Fruit fly (Drosophila melanogaster) whole organism, embryonic: ENCODE results near the gene CG18788.

ENCODE experiments used
- Aef1 ChIP-seq: fragments of 200-800 bp; sonication (Bioruptor generic); IDR thresholded peaks from 3 replicates; pipeline ENCODE4 v1.3.6; 2022; ENCODE audit warnings: missing biosample characterization, missing genetic modification characterization
- Atf3 ChIP-seq: fragments of 200-800 bp; sonication (Bioruptor generic); optimal IDR thresholded peaks from 3 replicates; lab custom pipeline; 2016; ENCODE audit warnings: missing biosample characterization, missing genetic modification characterization
- Blimp-1 ChIP-seq: fragments of 200-800 bp; sonication (Bioruptor generic); optimal IDR thresholded peaks from 3 replicates; lab custom pipeline; 2018; ENCODE audit warnings: missing biosample characterization, missing genetic modification characterization, mild to moderate bottlenecking, moderate library complexity, missing genetic modification reagents
- CG1024 ChIP-seq: fragments of 200-800 bp; sonication (Bioruptor generic); IDR thresholded peaks from 2 replicates; pipeline ENCODE4 v1.3.6; 2022; ENCODE audit warnings: missing biosample characterization, missing genetic modification characterization
- CG10431 ChIP-seq: fragments of 200-800 bp; sonication (Bioruptor generic); optimal IDR thresholded peaks from 3 replicates; lab custom pipeline; 2018; ENCODE audit warnings: missing biosample characterization, mild to moderate bottlenecking, missing genetic modification characterization
- CG10959 ChIP-seq: fragments of 200-800 bp; sonication (Bioruptor generic); IDR thresholded peaks from 2 replicates; pipeline ENCODE4 v1.3.6; 2022; ENCODE audit warnings: missing biosample characterization, missing genetic modification characterization
- CG13424 ChIP-seq: fragments of 200-800 bp; sonication (Bioruptor generic); optimal IDR thresholded peaks from 2 replicates; lab custom pipeline; 2019; ENCODE audit warnings: missing biosample characterization, mild to moderate bottlenecking, missing genetic modification characterization, moderate library complexity
- CG13894 ChIP-seq: fragments of 200-800 bp; sonication (Bioruptor generic); optimal IDR thresholded peaks from 3 replicates; lab custom pipeline; 2018; ENCODE audit warnings: missing biosample characterization, mild to moderate bottlenecking, missing genetic modification characterization, moderate library complexity
- CG14050 ChIP-seq: fragments of 200-800 bp; sonication (Bioruptor generic); IDR thresholded peaks from 3 replicates; pipeline ENCODE4 v1.3.6; 2022; ENCODE audit warnings: missing biosample characterization, missing genetic modification characterization
- CG14441 ChIP-seq: fragments of 200-800 bp; sonication (Bioruptor generic); IDR thresholded peaks from 2 replicates; pipeline ENCODE4 v1.3.6; 2022; ENCODE audit warnings: missing biosample characterization, missing genetic modification characterization
- CG1647 ChIP-seq: fragments of 200-800 bp; sonication (Bioruptor generic); optimal IDR thresholded peaks from 3 replicates; lab custom pipeline; 2016; ENCODE audit warnings: missing biosample characterization, missing genetic modification characterization
- CG16813 ChIP-seq: fragments of 200-800 bp; sonication (Bioruptor generic); IDR thresholded peaks from 3 replicates; pipeline ENCODE4 v1.3.6; 2022; ENCODE audit warnings: missing biosample characterization, missing genetic modification characterization; ENCODE audit not compliant: partially characterized antibody
- CG17186 ChIP-seq: fragments of 200-800 bp; sonication (Bioruptor generic); optimal IDR thresholded peaks from 3 replicates; lab custom pipeline; 2017; ENCODE audit warnings: missing biosample characterization, missing genetic modification reagents, missing genetic modification characterization
- CG17361 ChIP-seq: fragments of 200-800 bp; sonication (Bioruptor generic); IDR thresholded peaks from 3 replicates; pipeline ENCODE4 v1.3.6; 2022; ENCODE audit warnings: missing biosample characterization, missing genetic modification characterization
- CG30020 ChIP-seq: fragments of 200-800 bp; optimal IDR thresholded peaks from 2 replicates; lab custom pipeline; 2019; ENCODE audit warnings: missing biosample characterization, mild to moderate bottlenecking, missing genetic modification characterization, moderate library complexity
- CG3065 ChIP-seq: fragments of 200-800 bp; sonication (Bioruptor generic); optimal IDR thresholded peaks from 2 replicates; lab custom pipeline; 2016; ENCODE audit warnings: missing biosample characterization, missing genetic modification characterization
- CG32532 ChIP-seq: fragments of 200-800 bp; sonication (Bioruptor generic); IDR thresholded peaks from 2 replicates; pipeline ENCODE4 v1.3.6; 2022; ENCODE audit warnings: missing biosample characterization, missing genetic modification characterization
- CG32772 ChIP-seq: fragments of 200-800 bp; sonication (Bioruptor generic); IDR thresholded peaks from 2 replicates; pipeline ENCODE4 v1.3.6; 2022; ENCODE audit warnings: missing biosample characterization, missing genetic modification characterization
- CG4282 ChIP-seq: fragments of 200-800 bp; sonication (Bioruptor generic); optimal IDR thresholded peaks from 2 replicates; lab custom pipeline; 2016; ENCODE audit warnings: missing biosample characterization, missing genetic modification characterization
- CG4707 ChIP-seq: fragments of 200-800 bp; sonication (Bioruptor generic); optimal IDR thresholded peaks from 2 replicates; lab custom pipeline; 2018; ENCODE audit warnings: missing biosample characterization, mild to moderate bottlenecking, missing genetic modification characterization, moderate library complexity
- CG4730 ChIP-seq: fragments of 200-800 bp; sonication (Bioruptor generic); IDR thresholded peaks from 2 replicates; pipeline ENCODE4 v1.3.6; 2022; ENCODE audit warnings: missing biosample characterization, missing genetic modification characterization
- CG7745 ChIP-seq: fragments of 200-800 bp; sonication (Bioruptor generic); optimal IDR thresholded peaks from 2 replicates; lab custom pipeline; 2018; ENCODE audit warnings: missing biosample characterization, mild to moderate bottlenecking, missing genetic modification characterization, moderate library complexity
- CG7839 ChIP-seq: fragments of 200-800 bp; sonication (Bioruptor generic); optimal IDR thresholded peaks from 3 replicates; lab custom pipeline; 2018; ENCODE audit warnings: missing biosample characterization, mild to moderate bottlenecking, missing genetic modification characterization, moderate library complexity
- CG7987 ChIP-seq: fragments of 200-800 bp; sonication (Bioruptor generic); optimal IDR thresholded peaks from 2 replicates; lab custom pipeline; 2018; ENCODE audit warnings: missing biosample characterization, mild to moderate bottlenecking, missing genetic modification characterization, moderate library complexity
- CG8089 ChIP-seq: fragments of 200-800 bp; sonication (Bioruptor generic); optimal IDR thresholded peaks from 3 replicates; lab custom pipeline; 2016; ENCODE audit warnings: missing biosample characterization, missing genetic modification characterization
- CG9797 ChIP-seq: fragments of 200-800 bp; sonication (Bioruptor generic); optimal IDR thresholded peaks from 3 replicates; lab custom pipeline; 2018; ENCODE audit warnings: missing biosample characterization, mild to moderate bottlenecking, missing genetic modification characterization
- D19A ChIP-seq: fragments of 200-800 bp; optimal IDR thresholded peaks from 3 replicates; lab custom pipeline; 2019; ENCODE audit warnings: missing biosample characterization, mild to moderate bottlenecking, missing genetic modification characterization, moderate library complexity
- Deaf1 ChIP-seq: fragments of 200-800 bp; optimal IDR thresholded peaks from 3 replicates; lab custom pipeline; 2019; ENCODE audit warnings: missing biosample characterization, mild to moderate bottlenecking, missing genetic modification characterization, moderate library complexity
- E2f2 ChIP-seq: fragments of 200-800 bp; sonication (Bioruptor generic); IDR thresholded peaks from 2 replicates; pipeline ENCODE4 v1.3.6; 2022; ENCODE audit warnings: missing biosample characterization, missing genetic modification characterization
- Hr3 ChIP-seq: fragments of 200-800 bp; sonication (Bioruptor generic); optimal IDR thresholded peaks from 3 replicates; lab custom pipeline; 2016; ENCODE audit warnings: missing biosample characterization, missing genetic modification characterization
- Hr39 ChIP-seq: fragments of >200 bp; optimal IDR thresholded peaks from 2 replicates; lab custom pipeline; 2017
- MBD-R2 ChIP-seq: fragments of 200-800 bp; sonication (Bioruptor generic); IDR thresholded peaks from 2 replicates; pipeline ENCODE4 v1.3.6; 2022; ENCODE audit warnings: missing biosample characterization, missing genetic modification characterization
- MTF-1 ChIP-seq: fragments of 200-800 bp; sonication (Bioruptor generic); optimal IDR thresholded peaks from 2 replicates; lab custom pipeline; 2018; ENCODE audit warnings: missing biosample characterization, mild to moderate bottlenecking, missing genetic modification characterization, borderline replicate concordance
- Pdp1 ChIP-seq, 2 experiments: fragments of 200-800 bp; sonication (Bioruptor generic); optimal IDR thresholded peaks; 3 replicates each; lab custom pipeline; 2016; ENCODE audit warnings: missing biosample characterization in 2 of 2, missing genetic modification characterization in 2 of 2, mild to moderate bottlenecking in 1 of 2, moderate library complexity in 1 of 2
- Tbp ChIP-seq: fragments of >200 bp; optimal IDR thresholded peaks from 2 replicates; lab custom pipeline; 2018; ENCODE audit warnings: missing biosample characterization, missing genetic modification characterization
- abd-A ChIP-seq: fragments of 200-800 bp; sonication (Bioruptor generic); optimal IDR thresholded peaks from 3 replicates; lab custom pipeline; 2019; ENCODE audit warnings: missing biosample characterization, mild to moderate bottlenecking, missing genetic modification characterization, moderate library complexity
- ac ChIP-seq: fragments of 200-800 bp; sonication (Bioruptor generic); optimal IDR thresholded peaks from 3 replicates; lab custom pipeline; 2017; ENCODE audit warnings: missing biosample characterization, mild to moderate bottlenecking, missing genetic modification characterization
- bcd ChIP-seq: fragments of 200-800 bp; sonication (Bioruptor generic); optimal IDR thresholded peaks from 2 replicates; lab custom pipeline; 2017; ENCODE audit warnings: missing biosample characterization, mild to moderate bottlenecking, missing genetic modification characterization
- crp ChIP-seq, 2 experiments: fragments of 200-800 bp; sonication (Bioruptor generic); optimal IDR thresholded peaks; 2 replicates in 1 of 2; 3 replicates in 1 of 2; lab custom pipeline; 2017; ENCODE audit warnings: missing biosample characterization in 2 of 2, missing genetic modification characterization in 2 of 2, mild to moderate bottlenecking in 1 of 2, moderate library complexity in 1 of 2
- en ChIP-seq: fragments of 200-800 bp; sonication (Bioruptor generic); optimal IDR thresholded peaks from 2 replicates; lab custom pipeline; 2016; ENCODE audit warnings: missing biosample characterization, missing genetic modification characterization
- gfzf ChIP-seq: fragments of 200-800 bp; sonication (Bioruptor generic); optimal IDR thresholded peaks from 2 replicates; lab custom pipeline; 2016; ENCODE audit warnings: missing biosample characterization, mild to moderate bottlenecking, missing genetic modification characterization, moderate library complexity
- gsb-n ChIP-seq: fragments of 200-800 bp; sonication (Bioruptor generic); optimal IDR thresholded peaks from 3 replicates; lab custom pipeline; 2018; ENCODE audit warnings: missing biosample characterization, mild to moderate bottlenecking, missing genetic modification characterization
- ken ChIP-seq: fragments of 200-800 bp; sonication (Bioruptor generic); IDR thresholded peaks from 3 replicates; pipeline ENCODE4 v1.3.6; 2022; ENCODE audit warnings: missing biosample characterization, missing genetic modification characterization
- mam ChIP-seq: fragments of 200-800 bp; sonication (Bioruptor generic); optimal IDR thresholded peaks from 3 replicates; lab custom pipeline; 2016; ENCODE audit warnings: missing biosample characterization, missing genetic modification characterization
- odd ChIP-seq: fragments of 200-800 bp; sonication (Bioruptor generic); optimal IDR thresholded peaks from 2 replicates; lab custom pipeline; 2017; ENCODE audit warnings: missing biosample characterization, mild to moderate bottlenecking, missing genetic modification characterization
- pb ChIP-seq: fragments of 200-800 bp; sonication (Bioruptor generic); optimal IDR thresholded peaks from 3 replicates; lab custom pipeline; 2016; ENCODE audit warnings: missing biosample characterization, missing genetic modification characterization
- sens ChIP-seq: fragments of 200-800 bp; sonication (Bioruptor generic); peaks from one replicate; lab custom pipeline; 2016; ENCODE audit warnings: missing biosample characterization, missing genetic modification characterization
- sug ChIP-seq: fragments of 200-800 bp; optimal IDR thresholded peaks from 2 replicates; lab custom pipeline; 2019; ENCODE audit warnings: missing biosample characterization, mild to moderate bottlenecking, missing genetic modification characterization, moderate library complexity
- tio ChIP-seq: fragments of 200-800 bp; sonication (Bioruptor generic); optimal IDR thresholded peaks from 2 replicates; lab custom pipeline; 2017; ENCODE audit warnings: missing biosample characterization, missing genetic modification characterization, inconsistent platforms
- vfl ChIP-seq: fragments of 200-800 bp; sonication (Bioruptor generic); optimal IDR thresholded peaks from 2 replicates; lab custom pipeline; 2016; ENCODE audit warnings: missing biosample characterization, missing genetic modification characterization
- yki ChIP-seq: fragments of >200 bp; optimal IDR thresholded peaks from 3 replicates; lab custom pipeline; 2018
- zen ChIP-seq: fragments of 200-800 bp; sonication (Bioruptor generic); optimal IDR thresholded peaks from 3 replicates; lab custom pipeline; 2018; ENCODE audit warnings: missing biosample characterization, mild to moderate bottlenecking, missing genetic modification characterization, moderate library complexity
- zfh1 ChIP-seq: fragments of 200-800 bp; sonication (Bioruptor generic); IDR thresholded peaks from 3 replicates; pipeline ENCODE4 v1.3.6; 2022; ENCODE audit warnings: missing biosample characterization, missing genetic modification characterization

Gene CG18788

dm6 chr2L:12002051-12002450 lies 31.9 kb upstream of the CG18788 start, which contains the start of gene Hacd1 (continued):
- TF ChIP-seq CG3065 (GFP tag; lab: Kevin White, UChicago) (no peak), CG14441 (GFP tag; lab: Robert Waterston, UW) (no peak), CG1647 (no peak), CG10959 (no peak), CG14050 (GFP tag; lab: Robert Waterston, UW) (no peak), tio (GFP tag; lab: Kevin White, UChicago) (no peak), yki (no peak), MTF-1 (GFP tag; lab: Kevin White, UChicago) (no peak), CG9797 (GFP tag; lab: Kevin White, UChicago) (peak; percentile 62), abd-A (tag; lab: Kevin White, UChicago) (no peak), gsb-n (tag; lab: Kevin White, UChicago) (no peak), odd (no peak), Aef1 (GFP tag; lab: Robert Waterston, UW) (no peak), crp (GFP tag; optimal IDR thresholded peaks at IDR 0.05; lab: Kevin White, UChicago) (peak in 1 of 2 experiments; percentile 42), Blimp-1 (GFP tag; lab: Kevin White, UChicago) (peak; percentile 45), CG17186 (GFP tag; lab: Kevin White, UChicago) (no peak), CG13424 (tag; lab: Kevin White, UChicago) (no peak), CG1024 (GFP tag; lab: Robert Waterston, UW) (no peak), ac (no peak), CG7839 (tag; lab: Kevin White, UChicago) (no peak), Deaf1 (tag; lab: Kevin White, UChicago) (peak; percentile 8), CG7745 (tag; lab: Kevin White, UChicago) (no peak), Hr39 (lab: Kevin White, UChicago) (no peak), CG32532 (GFP tag; lab: Robert Waterston, UW) (no peak), E2f2 (GFP tag; lab: Robert Waterston, UW) (no peak), CG7987 (GFP tag; lab: Kevin White, UChicago) (no peak), Atf3 (GFP tag; lab: Kevin White, UChicago) (no peak), Hr3 (GFP tag; lab: Kevin White, UChicago) (no peak), CG4707 (GFP tag; lab: Kevin White, UChicago) (no peak), CG32772 (GFP tag; lab: Robert Waterston, UW) (no peak), Tbp (GFP tag; lab: Kevin White, UChicago) (no peak), CG10431 (no peak), mam (GFP tag; lab: Kevin White, UChicago) (no peak), CG4730 (GFP tag; lab: Robert Waterston, UW) (no peak), ken (GFP tag; lab: Robert Waterston, UW) (no peak), CG8089 (GFP tag; lab: Kevin White, UChicago) (no peak), zfh1 (no peak), en (GFP tag; lab: Kevin White, UChicago) (no peak), vfl (no peak), MBD-R2 (GFP tag; lab: Robert Waterston, UW) (no peak), sug (tag; lab: Kevin White, UChicago) (peak; percentile 60), D19A (tag; lab: Kevin White, UChicago) (peak; percentile 99), CG17361 (no peak), CG13894 (tag; lab: Kevin White, UChicago) (no peak), pb (GFP tag; lab: Kevin White, UChicago) (no peak), CG16813 (GFP tag; lab: Robert Waterston, UW) (no peak), CG4282 (GFP tag; lab: Kevin White, UChicago) (no peak), bcd (GFP tag; lab: Kevin White, UChicago) (no peak), CG30020 (tag; lab: Kevin White, UChicago) (no peak), sens (GFP tag; lab: Kevin White, UChicago) (no peak), gfzf (GFP tag; lab: Kevin White, UChicago) (peak; percentile 51), zen (tag; lab: Kevin White, UChicago) (no peak), Pdp1 (GFP tag; optimal IDR thresholded peaks at IDR 0.05; lab: Kevin White, UChicago) (peak in 1 of 2 experiments; percentile 53)
